Fruit fly (Drosophila melanogaster): ENCODE measurements around the gene CG14974.

CG14974 gene

dm6 chr3L:3634107-3634737 lies 13.4 kb upstream of the CG14974 start (continued):
- peak; percentile 59; the same call in 1 of the 2 replicates for TF ChIP-seq CG32532 (GFP tag; IDR thresholded peaks at IDR 0.05)
- no peak for TF ChIP-seq stwl (tag; optimal IDR thresholded peaks at IDR 0.05)
- no peak for TF ChIP-seq CG8290 (GFP tag; optimal IDR thresholded peaks at IDR 0.05)
- no peak for TF ChIP-seq CG8290 (tag; optimal IDR thresholded peaks at IDR 0.05)
- peak; percentile 15 for TF ChIP-seq CG10147 (GFP tag; optimal IDR thresholded peaks at IDR 0.05)
- peak; percentile 39 for TF ChIP-seq CG12219 (GFP tag; optimal IDR thresholded peaks at IDR 0.05)
- peak; percentile 42 for TF ChIP-seq CG5180 (GFP tag; optimal IDR thresholded peaks at IDR 0.05)
- TF ChIP-seq her (GFP tag; optimal IDR thresholded peaks at IDR 0.05): no peak
- no peak for TF ChIP-seq CG17612 (GFP tag; IDR thresholded peaks at IDR 0.05)
- no peak for TF ChIP-seq ham (GFP tag; IDR thresholded peaks at IDR 0.05)
- no peak for TF ChIP-seq fu2 (GFP tag; optimal IDR thresholded peaks at IDR 0.05)
- TF ChIP-seq Hmx (GFP tag; optimal IDR thresholded peaks at IDR 0.05): no peak
- TF ChIP-seq oc (tag; optimal IDR thresholded peaks at IDR 0.05): peak; percentile 89
- TF ChIP-seq CG32767 (GFP tag; IDR thresholded peaks at IDR 0.05): 0 out of 2 replicates have a peak, but pooled peaks have one; percentile 15
- TF ChIP-seq CG10959 (GFP tag; IDR thresholded peaks at IDR 0.05): no peak
- peak; percentile 2 to 85 for TF ChIP-seq bsh (GFP tag; optimal IDR thresholded peaks at IDR 0.05)
- TF ChIP-seq Sry-δ (GFP tag; optimal IDR thresholded peaks at IDR 0.05): no peak
- TF ChIP-seq wdn (GFP tag; IDR thresholded peaks at IDR 0.05): no peak
- peak; percentile 75; the same call in 2 of the 3 replicates for TF ChIP-seq ci (GFP tag; IDR thresholded peaks at IDR 0.05)
- TF ChIP-seq fd64A (GFP tag; optimal IDR thresholded peaks at IDR 0.05): no peak
- TF ChIP-seq CG9727 (GFP tag; optimal IDR thresholded peaks at IDR 0.05): peak; percentile 62
- no peak for TF ChIP-seq Ravus (GFP tag; IDR thresholded peaks at IDR 0.05)
- TF ChIP-seq CG11695 (GFP tag; IDR thresholded peaks at IDR 0.05): 0 out of 3 replicates have a peak, but pooled peaks have one; percentile 42
- TF ChIP-seq CG10366 (GFP tag; IDR thresholded peaks at IDR 0.05): peak; percentile 31; the same call in 1 of the 2 replicates
- TF ChIP-seq Sox100B (GFP tag; optimal IDR thresholded peaks at IDR 0.05): peak; percentile 81
- TF ChIP-seq cas (GFP tag; IDR thresholded peaks at IDR 0.05): no peak
- TF ChIP-seq Hey (tag; optimal IDR thresholded peaks at IDR 0.05): no peak
- TF ChIP-seq klu (GFP tag; IDR thresholded peaks at IDR 0.05): no peak
- TF ChIP-seq pb (GFP tag; optimal IDR thresholded peaks at IDR 0.05): no peak
- no peak for TF ChIP-seq jigr1 (GFP tag; IDR thresholded peaks at IDR 0.05)
- no peak for TF ChIP-seq Lim3 (GFP tag; IDR thresholded peaks at IDR 0.05)
- no peak for TF ChIP-seq Fer1 (GFP tag; optimal IDR thresholded peaks at IDR 0.05)
- no peak for TF ChIP-seq CG10462 (GFP tag; optimal IDR thresholded peaks at IDR 0.05)
- TF ChIP-seq pum (GFP tag; optimal IDR thresholded peaks at IDR 0.05): no peak
- peak; percentile 74 for TF ChIP-seq Drgx (GFP tag; IDR thresholded peaks at IDR 0.05)
- TF ChIP-seq Ptx1 (GFP tag; IDR thresholded peaks at IDR 0.05): peak; percentile 57
- TF ChIP-seq nom (GFP tag; optimal IDR thresholded peaks at IDR 0.05): peak; percentile 32
- TF ChIP-seq kni (GFP tag; optimal IDR thresholded peaks at IDR 0.05): peak; percentile 52
- peak; percentile 33 for TF ChIP-seq sd (tag; optimal IDR thresholded peaks at IDR 0.05)
- no peak for TF ChIP-seq CG11085 (GFP tag; IDR thresholded peaks at IDR 0.05)
- TF ChIP-seq CG16779 (GFP tag; IDR thresholded peaks at IDR 0.05): no peak
- no peak for TF ChIP-seq Med (GFP tag)
- TF ChIP-seq toy (GFP tag; IDR thresholded peaks at IDR 0.05): no peak
- TF ChIP-seq CG1529 (GFP tag; optimal IDR thresholded peaks at IDR 0.05): peak; percentile 53
- no peak for TF ChIP-seq gro (GFP tag; optimal IDR thresholded peaks at IDR 0.05)
- TF ChIP-seq GATAe (GFP tag; conservative IDR thresholded peaks at IDR 0.05): no peak
- TF ChIP-seq Taf1 (GFP tag; IDR thresholded peaks at IDR 0.05): no peak
- TF ChIP-seq unc-4 (GFP tag; IDR thresholded peaks at IDR 0.05; ENCODE audit: partially characterized antibody): no peak
- no peak for TF ChIP-seq CG9876 (GFP tag; optimal IDR thresholded peaks at IDR 0.05)
- no peak for TF ChIP-seq CG5245 (GFP tag; optimal IDR thresholded peaks at IDR 0.05)
- TF ChIP-seq D19B (GFP tag; optimal IDR thresholded peaks at IDR 0.05): no peak
- no peak for TF ChIP-seq ERR (GFP tag; optimal IDR thresholded peaks at IDR 0.05)

Measured in whole organism, embryonic.